Fruit fly (Drosophila melanogaster) whole organism, embryonic: ENCODE results near the gene CG10702.
A peak's percentile ranks its signal among the peaks of the same experiment; 100 is the strongest.

Experiments
- ATbp ChIP-seq: fragments of 200-800 bp; sonication (Bioruptor generic); optimal IDR thresholded peaks from 2 replicates; lab custom pipeline; 2017; ENCODE audit warnings: missing biosample characterization, mild to moderate bottlenecking, missing genetic modification characterization, missing genetic modification reagents
- Ada2b ChIP-seq: fragments of 200-800 bp; sonication (Bioruptor generic); IDR thresholded peaks from 2 replicates; pipeline ENCODE4 v1.3.6; 2022; ENCODE audit warnings: missing biosample characterization, missing genetic modification characterization
- CG10366 ChIP-seq: fragments of 200-800 bp; sonication (Bioruptor generic); IDR thresholded peaks from 2 replicates; pipeline ENCODE4 v1.3.6; 2022; ENCODE audit warnings: missing biosample characterization, missing genetic modification characterization
- CG10431 ChIP-seq: fragments of 200-800 bp; sonication (Bioruptor generic); optimal IDR thresholded peaks from 3 replicates; lab custom pipeline; 2018; ENCODE audit warnings: missing biosample characterization, mild to moderate bottlenecking, missing genetic modification characterization
- CG12299 ChIP-seq: fragments of 200-800 bp; sonication (Bioruptor generic); optimal IDR thresholded peaks from 2 replicates; lab custom pipeline; 2018; ENCODE audit warnings: missing biosample characterization, mild to moderate bottlenecking, missing genetic modification characterization
- CG13894 ChIP-seq: fragments of 200-800 bp; sonication (Bioruptor generic); optimal IDR thresholded peaks from 3 replicates; lab custom pipeline; 2018; ENCODE audit warnings: missing biosample characterization, mild to moderate bottlenecking, missing genetic modification characterization, moderate library complexity
- CG17568 ChIP-seq: fragments of 200-800 bp; sonication (Bioruptor generic); optimal IDR thresholded peaks from 2 replicates; lab custom pipeline; 2018; ENCODE audit warnings: missing biosample characterization, mild to moderate bottlenecking, missing genetic modification characterization, moderate library complexity
- CG18011 ChIP-seq: fragments of 200-800 bp; sonication (Bioruptor generic); optimal IDR thresholded peaks from 2 replicates; lab custom pipeline; 2017; ENCODE audit warnings: missing biosample characterization, missing genetic modification characterization, mild to moderate bottlenecking, moderate library complexity, missing genotype
- CG3065 ChIP-seq: fragments of 200-800 bp; sonication (Bioruptor generic); optimal IDR thresholded peaks from 2 replicates; lab custom pipeline; 2016; ENCODE audit warnings: missing biosample characterization, missing genetic modification characterization
- CG32772 ChIP-seq: fragments of 200-800 bp; sonication (Bioruptor generic); IDR thresholded peaks from 2 replicates; pipeline ENCODE4 v1.3.6; 2022; ENCODE audit warnings: missing biosample characterization, missing genetic modification characterization
- CG4282 ChIP-seq: fragments of 200-800 bp; sonication (Bioruptor generic); optimal IDR thresholded peaks from 2 replicates; lab custom pipeline; 2016; ENCODE audit warnings: missing biosample characterization, missing genetic modification characterization
- CG4328 ChIP-seq: fragments of 200-800 bp; sonication (Bioruptor generic); optimal IDR thresholded peaks from 3 replicates; lab custom pipeline; 2017; ENCODE audit warnings: missing biosample characterization, missing genetic modification reagents, missing genetic modification characterization
- CG4360 ChIP-seq: fragments of 200-800 bp; sonication (Bioruptor generic); IDR thresholded peaks from 2 replicates; pipeline ENCODE4 v1.3.6; 2022; ENCODE audit warnings: missing biosample characterization, missing genetic modification characterization
- CG6689 ChIP-seq: fragments of 200-800 bp; sonication (Bioruptor generic); IDR thresholded peaks from 2 replicates; pipeline ENCODE4 v1.3.6; 2022; ENCODE audit warnings: missing biosample characterization, missing genetic modification characterization
- CG8478 ChIP-seq: fragments of >200 bp; optimal IDR thresholded peaks from 2 replicates; lab custom pipeline; 2018
- CG9932 ChIP-seq: fragments of 200-800 bp; sonication (Bioruptor generic); IDR thresholded peaks from 2 replicates; pipeline ENCODE4 v1.3.6; 2022; ENCODE audit warnings: missing biosample characterization, missing genetic modification characterization
- Camta ChIP-seq: fragments of 200-800 bp; sonication (Bioruptor generic); optimal IDR thresholded peaks from 2 replicates; lab custom pipeline; 2016; ENCODE audit warnings: missing biosample characterization, missing genetic modification characterization
- CkIIα-i1 ChIP-seq: fragments of 200-800 bp; sonication (Bioruptor generic); IDR thresholded peaks from 2 replicates; pipeline ENCODE4 v1.3.6; 2022; ENCODE audit warnings: missing biosample characterization, missing genetic modification characterization
- D ChIP-seq, 2 experiments: fragments of 200-800 bp in 1 of 2; fragments of >200 bp in 1 of 2; sonication (Bioruptor generic) in 1 of 2; optimal IDR thresholded peaks; 2 replicates in 1 of 2; 3 replicates in 1 of 2; lab custom pipeline; 2017; ENCODE audit warnings: mild to moderate bottlenecking in 1 of 2, missing biosample characterization in 1 of 2, missing genetic modification characterization in 1 of 2, missing genetic modification reagents in 1 of 2
- D19A ChIP-seq: fragments of 200-800 bp; optimal IDR thresholded peaks from 3 replicates; lab custom pipeline; 2019; ENCODE audit warnings: missing biosample characterization, mild to moderate bottlenecking, missing genetic modification characterization, moderate library complexity
- Dad ChIP-seq: fragments of 200-800 bp; sonication (Bioruptor generic); optimal IDR thresholded peaks from 3 replicates; lab custom pipeline; 2016; ENCODE audit warnings: missing biosample characterization, missing genetic modification characterization
- Doc3 ChIP-seq: fragments of 200-800 bp; sonication (Bioruptor generic); IDR thresholded peaks from 3 replicates; pipeline ENCODE4 v1.3.6; 2022; ENCODE audit warnings: missing biosample characterization, missing genetic modification characterization; ENCODE audit not compliant: partially characterized antibody
- Gug ChIP-seq: fragments of 200-800 bp; sonication (Bioruptor generic); IDR thresholded peaks from 4 replicates; pipeline ENCODE4 v1.3.6; 2022; ENCODE audit warnings: missing biosample characterization, missing genetic modification characterization
- Hr51 ChIP-seq, 2 experiments: fragments of 200-800 bp; sonication (Bioruptor generic); optimal IDR thresholded peaks; 2 replicates in 1 of 2; 3 replicates in 1 of 2; lab custom pipeline; 2016 to 2018; ENCODE audit warnings: missing biosample characterization in 2 of 2, missing genetic modification characterization in 2 of 2, mild to moderate bottlenecking in 1 of 2, moderate library complexity in 1 of 2
- Kr ChIP-seq: fragments of 200-800 bp; sonication (Bioruptor generic); optimal IDR thresholded peaks from 2 replicates; lab custom pipeline; 2017; ENCODE audit warnings: missing biosample characterization, mild to moderate bottlenecking, missing genetic modification characterization
- Lim3 ChIP-seq: fragments of 200-800 bp; sonication (Bioruptor generic); IDR thresholded peaks from 2 replicates; pipeline ENCODE4 v1.3.6; 2022; ENCODE audit warnings: missing biosample characterization, missing genetic modification characterization
- MTF-1 ChIP-seq: fragments of 200-800 bp; sonication (Bioruptor generic); optimal IDR thresholded peaks from 2 replicates; lab custom pipeline; 2018; ENCODE audit warnings: missing biosample characterization, mild to moderate bottlenecking, missing genetic modification characterization, borderline replicate concordance
- Nf-YB ChIP-seq: fragments of 200-800 bp; sonication (Bioruptor generic); optimal IDR thresholded peaks from 3 replicates; lab custom pipeline; 2019; ENCODE audit warnings: missing biosample characterization, mild to moderate bottlenecking, missing genetic modification characterization, moderate library complexity
- Nf-YC ChIP-seq: fragments of 200-800 bp; optimal IDR thresholded peaks from 3 replicates; lab custom pipeline; 2019; ENCODE audit warnings: missing biosample characterization, mild to moderate bottlenecking, missing genetic modification characterization, moderate library complexity
- Pdp1 ChIP-seq, 2 experiments: fragments of 200-800 bp; sonication (Bioruptor generic); optimal IDR thresholded peaks; 3 replicates each; lab custom pipeline; 2016; ENCODE audit warnings: missing biosample characterization in 2 of 2, missing genetic modification characterization in 2 of 2, mild to moderate bottlenecking in 1 of 2, moderate library complexity in 1 of 2
- Spps ChIP-seq: fragments of 200-800 bp; sonication (Bioruptor generic); optimal IDR thresholded peaks from 2 replicates; lab custom pipeline; 2018; ENCODE audit warnings: missing biosample characterization, mild to moderate bottlenecking, missing genetic modification characterization
- Trl ChIP-seq, 3 experiments: fragments of >200 bp in 2 of 3; fragments of 200-800 bp in 1 of 3; sonication (Bioruptor generic) in 1 of 3; optimal IDR thresholded peaks; 2 replicates in 1 of 3; 3 replicates in 2 of 3; lab custom pipeline; 2016 to 2017; ENCODE audit warnings: missing biosample characterization in 1 of 3, missing genetic modification characterization in 1 of 3
- az2 ChIP-seq: fragments of 200-800 bp; sonication (Bioruptor generic); optimal IDR thresholded peaks from 3 replicates; lab custom pipeline; 2016; ENCODE audit warnings: missing biosample characterization, missing genetic modification characterization
- bab2 ChIP-seq: fragments of 200-800 bp; sonication (Bioruptor generic); optimal IDR thresholded peaks from 2 replicates; lab custom pipeline; 2016; ENCODE audit warnings: missing biosample characterization, missing genetic modification characterization
- exex ChIP-seq: fragments of 200-800 bp; sonication (Bioruptor generic); optimal IDR thresholded peaks from 4 replicates; lab custom pipeline; 2018; ENCODE audit warnings: missing biosample characterization, mild to moderate bottlenecking, missing genetic modification characterization, moderate library complexity
- fd64A ChIP-seq: fragments of 200-800 bp; sonication (Bioruptor generic); optimal IDR thresholded peaks from 3 replicates; lab custom pipeline; 2018; ENCODE audit warnings: missing biosample characterization, mild to moderate bottlenecking, missing genetic modification characterization
- h ChIP-seq: fragments of >200 bp; optimal IDR thresholded peaks from 2 replicates; lab custom pipeline; 2017
- hth ChIP-seq: fragments of >200 bp; optimal IDR thresholded peaks from 2 replicates; lab custom pipeline; 2017; ENCODE audit warnings: inconsistent platforms
- nau ChIP-seq: fragments of 200-800 bp; sonication (Bioruptor generic); optimal IDR thresholded peaks from 3 replicates; lab custom pipeline; 2017; ENCODE audit warnings: missing biosample characterization, mild to moderate bottlenecking, missing genetic modification characterization, missing genetic modification reagents
- ranshi ChIP-seq: fragments of 200-800 bp; sonication (Bioruptor generic); IDR thresholded peaks from 2 replicates; pipeline ENCODE4 v1.3.6; 2022; ENCODE audit warnings: missing biosample characterization, missing genetic modification characterization
- row ChIP-seq: fragments of 200-800 bp; sonication (Bioruptor generic); IDR thresholded peaks from 3 replicates; pipeline ENCODE4 v1.3.6; 2022; ENCODE audit warnings: missing biosample characterization, missing genetic modification characterization
- scrt ChIP-seq: fragments of 200-800 bp; sonication (Bioruptor generic); optimal IDR thresholded peaks from 2 replicates; lab custom pipeline; 2018; ENCODE audit warnings: missing biosample characterization, mild to moderate bottlenecking, missing genetic modification characterization, moderate library complexity
- sens-2 ChIP-seq: fragments of 200-800 bp; sonication (Bioruptor generic); IDR thresholded peaks from 2 replicates; pipeline ENCODE4 v1.3.6; 2022; ENCODE audit warnings: missing biosample characterization, missing genetic modification characterization
- sim ChIP-seq: fragments of 200-800 bp; sonication (Bioruptor generic); IDR thresholded peaks from 2 replicates; pipeline ENCODE4 v1.3.6; 2022; ENCODE audit warnings: missing biosample characterization, missing genetic modification characterization
- so ChIP-seq: fragments of 200-800 bp; sonication (Bioruptor generic); IDR thresholded peaks from 3 replicates; pipeline ENCODE4 v1.3.6; 2022; ENCODE audit warnings: missing biosample characterization, missing genetic modification characterization
- sqz ChIP-seq: fragments of 200-800 bp; sonication (Bioruptor generic); optimal IDR thresholded peaks from 3 replicates; lab custom pipeline; 2018; ENCODE audit warnings: missing biosample characterization, mild to moderate bottlenecking, missing genetic modification characterization
- vvl ChIP-seq: fragments of 200-800 bp; sonication (Bioruptor generic); IDR thresholded peaks from 2 replicates; pipeline ENCODE4 v1.3.6; 2022; ENCODE audit warnings: missing biosample characterization, missing genetic modification characterization

Gene CG10702

DNA sequence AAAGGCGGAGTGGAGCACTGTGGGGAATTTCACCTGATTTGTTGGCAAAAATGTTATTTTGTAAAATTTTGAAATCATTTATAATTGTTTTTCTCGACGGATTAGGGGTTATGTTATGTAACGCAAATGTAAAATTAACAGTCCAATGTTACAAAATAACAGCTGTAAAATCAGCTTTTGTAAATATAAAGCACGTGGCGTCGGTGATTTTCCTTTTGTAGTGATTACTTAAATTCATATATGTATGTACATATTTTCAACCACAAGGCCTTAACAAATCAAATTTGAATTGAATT lies 47.5 kb downstream of the CG10702 start, which contains the start of gene CG15172:
CG15172 (plus strand) TSS at position 197 of the 296 bp plus-strand sequence.
- TF ChIP-seq ATbp (GFP tag; lab: Kevin White, UChicago) (no peak), Pdp1 (GFP tag; optimal IDR thresholded peaks at IDR 0.05; lab: Kevin White, UChicago) (peak in 1 of 2 experiments; percentile 78), fd64A (no peak), CG12299 (no peak)

DNA sequence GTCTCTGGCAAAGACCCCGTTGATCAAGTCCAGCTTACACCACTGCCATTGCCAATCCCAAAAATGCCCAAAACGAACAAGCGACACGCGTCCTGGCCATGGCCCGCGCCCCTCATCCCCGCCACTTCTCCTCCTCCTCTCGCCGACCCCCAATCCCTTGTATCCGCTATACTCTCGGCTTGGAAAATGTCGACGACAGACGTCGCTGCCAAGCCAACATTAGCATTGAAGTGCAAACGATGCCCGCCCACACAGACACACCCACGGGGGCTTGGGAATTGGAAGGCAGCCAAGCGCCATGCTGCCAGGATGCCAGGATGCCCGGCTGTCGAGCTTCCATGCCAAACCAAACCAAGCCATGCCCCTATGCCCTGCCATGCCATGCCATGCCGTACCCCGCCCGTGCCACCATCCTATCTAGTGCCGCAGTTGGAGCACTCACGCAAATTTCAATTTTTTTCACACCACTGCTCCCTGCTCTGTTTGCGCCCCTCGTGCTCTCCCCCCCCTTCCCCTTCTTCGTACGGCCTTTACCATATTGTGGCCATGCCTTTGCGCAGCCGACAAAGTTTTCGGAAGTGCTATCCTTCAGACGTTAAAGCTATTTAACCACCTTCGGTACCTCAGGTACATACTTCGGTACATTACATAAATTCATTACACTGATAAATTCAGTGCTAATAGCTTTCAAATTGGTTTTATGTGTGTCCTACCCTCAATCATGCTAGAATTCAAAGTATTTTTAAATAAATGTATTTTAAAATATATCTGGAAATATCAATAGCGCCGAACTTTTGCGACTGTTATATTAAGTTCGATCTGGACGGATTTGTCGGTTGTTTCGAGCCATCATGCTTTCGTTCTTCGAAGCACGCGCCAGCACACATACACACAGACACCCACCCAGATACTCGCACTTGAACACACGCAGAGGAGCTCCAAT lies 48.1 kb downstream of the CG10702 start:
- TF ChIP-seq MTF-1 (GFP tag; lab: Kevin White, UChicago) (no peak), Lim3 (GFP tag; lab: Robert Waterston, UW) (no peak), D19A (tag; lab: Kevin White, UChicago) (peak; percentile 82), CG4328 (GFP tag; lab: Kevin White, UChicago) (peak; percentile 55), Hr51 (GFP tag; optimal IDR thresholded peaks at IDR 0.05; lab: Kevin White, UChicago) (peak; percentile 12 to 89), CG13894 (tag; lab: Kevin White, UChicago) (peak; percentile 55), Doc3 (GFP tag; lab: Robert Waterston, UW) (no peak), CG8478 (no peak), vvl (GFP tag; lab: Robert Waterston, UW) (peak; percentile 76), bab2 (GFP tag; lab: Kevin White, UChicago) (peak; percentile 39), CG18011 (peak; percentile 50), Kr (GFP tag; lab: Kevin White, UChicago) (no peak), Ada2b (GFP tag; lab: Robert Waterston, UW) (peak; percentile 65), Gug (GFP tag; lab: Robert Waterston, UW) (peak; percentile 53; the same call in 1 of the 4 replicates), h (no peak), ranshi (GFP tag; lab: Robert Waterston, UW) (peak; percentile 52; the same call in 1 of the 2 replicates), Spps (tag; lab: Kevin White, UChicago) (peak; percentile 49), Nf-YC (tag; lab: Kevin White, UChicago) (peak; percentile 71), Dad (GFP tag; lab: Kevin White, UChicago) (no peak), D (optimal IDR thresholded peaks at IDR 0.05; lab: Kevin White, UChicago) (no peak), D (GFP tag; optimal IDR thresholded peaks at IDR 0.05; lab: Kevin White, UChicago) (peak; percentile 68), CkIIα-i1 (no peak), so (GFP tag; lab: Robert Waterston, UW) (peak; percentile 78; the same call in 2 of the 3 replicates), Camta (GFP tag; lab: Kevin White, UChicago) (no peak), Nf-YB (GFP tag; lab: Kevin White, UChicago) (peak; percentile 58), sqz (peak; percentile 67), hth (lab: Kevin White, UChicago) (no peak), CG9932 (GFP tag; lab: Robert Waterston, UW) (peak; percentile 62), scrt (GFP tag; lab: Kevin White, UChicago) (peak; percentile 72), exex (peak; percentile 30), az2 (peak; percentile 75), sim (GFP tag; lab: Robert Waterston, UW) (no peak), row (GFP tag; lab: Robert Waterston, UW) (peak; percentile 87), sens-2 (peak; percentile 22; the same call in 1 of the 2 replicates), CG32772 (GFP tag; lab: Robert Waterston, UW) (no peak), CG3065 (GFP tag; lab: Kevin White, UChicago) (no peak), CG4360 (GFP tag; lab: Robert Waterston, UW) (no peak), CG10431 (GFP tag; lab: Kevin White, UChicago) (peak; percentile 67), CG17568 (peak; percentile 67), CG6689 (GFP tag; lab: Robert Waterston, UW) (peak; percentile 71), CG4282 (GFP tag; lab: Kevin White, UChicago) (no peak), nau (GFP tag; lab: Kevin White, UChicago) (peak; percentile 67), CG10366 (GFP tag; lab: Robert Waterston, UW) (peak; percentile 71), Trl (optimal IDR thresholded peaks at IDR 0.05; lab: Kevin White, UChicago) (no peak), Trl (GFP tag; optimal IDR thresholded peaks at IDR 0.05; lab: Kevin White, UChicago) (peak; percentile 6)
